Worm (Caenorhabditis elegans): ENCODE measurements around the gene F53F4.17.

- no peak for TF ChIP-seq ztf-11 (tag; optimal IDR thresholded peaks at IDR 0.05)
- TF ChIP-seq unc-62 (GFP tag; optimal IDR thresholded peaks at IDR 0.05): no peak
- TF ChIP-seq nhr-11 (tag; optimal IDR thresholded peaks at IDR 0.05): no peak
- TF ChIP-seq nhr-77 (tag; optimal IDR thresholded peaks at IDR 0.05): no peak
- TF ChIP-seq ama-1 (optimal IDR thresholded peaks at IDR 0.05): no peak
- no peak for TF ChIP-seq dmd-4 (tag; optimal IDR thresholded peaks at IDR 0.05)
- no peak for TF ChIP-seq unc-55 (GFP tag; optimal IDR thresholded peaks at IDR 0.05)
- TF ChIP-seq nhr-21 (tag; optimal IDR thresholded peaks at IDR 0.05): no peak
- no peak for TF ChIP-seq alr-1 (tag; optimal IDR thresholded peaks at IDR 0.05)
- no peak for TF ChIP-seq nhr-237 (tag; optimal IDR thresholded peaks at IDR 0.05)
- TF ChIP-seq sma-3 (GFP tag; optimal IDR thresholded peaks at IDR 0.05): no peak
- TF ChIP-seq gmeb-1 (tag; optimal IDR thresholded peaks at IDR 0.05): no peak
- no peak for TF ChIP-seq fos-1 (tag; optimal IDR thresholded peaks at IDR 0.05)
- TF ChIP-seq snpc-4 (tag; optimal IDR thresholded peaks at IDR 0.05): no peak
These were observed 10.4 kb downstream of the F53F4.17 start for ce11 chrV:13598370-13598769.

Data from whole organism, L2 larva.